Worm (Caenorhabditis elegans) whole organism, late embryonic: ENCODE measurements around the gene gcy-21.

Experiments used
- C08G9.2 ChIP-seq: sonication (generic microtip); optimal IDR thresholded peaks from 2 replicates; lab custom pipeline; 2016; ENCODE audit warnings: mild to moderate bottlenecking, missing genetic modification characterization, moderate library complexity, missing compliant biosample characterization
- C38D4.7 ChIP-seq: fragments of 200-800 bp; sonication (Bioruptor generic); optimal IDR thresholded peaks from 2 replicates; lab custom pipeline; 2018; ENCODE audit warnings: mild to moderate bottlenecking, missing genetic modification characterization, moderate library complexity, missing compliant biosample characterization
- K02D7.2 ChIP-seq: sonication (generic microtip); optimal IDR thresholded peaks from 2 replicates; lab custom pipeline; 2017; ENCODE audit warnings: mild to moderate bottlenecking, missing genetic modification characterization, missing compliant biosample characterization
- ahr-1 ChIP-seq: sonication (generic microtip); optimal IDR thresholded peaks from 2 replicates; lab custom pipeline; 2016; ENCODE audit warnings: missing genetic modification characterization, missing compliant biosample characterization
- ceh-14 ChIP-seq: sonication (generic microtip); optimal IDR thresholded peaks from 2 replicates; lab custom pipeline; 2016; ENCODE audit warnings: missing genotype, missing genetic modification characterization, missing compliant biosample characterization
- ceh-19 ChIP-seq: fragments of 200-800 bp; sonication (Bioruptor generic); optimal IDR thresholded peaks from 2 replicates; lab custom pipeline; 2018; ENCODE audit warnings: mild to moderate bottlenecking, missing genetic modification characterization, missing compliant biosample characterization
- ceh-24 ChIP-seq: sonication (generic microtip); optimal IDR thresholded peaks from 2 replicates; lab custom pipeline; 2016; ENCODE audit warnings: mild to moderate bottlenecking, missing genetic modification characterization, missing compliant biosample characterization
- ceh-48 ChIP-seq: sonication (generic microtip); optimal IDR thresholded peaks from 2 replicates; lab custom pipeline; 2016; ENCODE audit warnings: missing genetic modification characterization, inconsistent platforms, missing compliant biosample characterization
- ceh-9 ChIP-seq: sonication (generic microtip); optimal IDR thresholded peaks from 2 replicates; lab custom pipeline; 2016; ENCODE audit warnings: mild to moderate bottlenecking, missing genetic modification characterization, inconsistent platforms, missing compliant biosample characterization
- dmd-4 ChIP-seq: sonication (generic microtip); optimal IDR thresholded peaks from 2 replicates; lab custom pipeline; 2016; ENCODE audit warnings: borderline replicate concordance, missing genetic modification characterization, missing compliant biosample characterization
- dve-1 ChIP-seq: sonication (generic microtip); optimal IDR thresholded peaks from 2 replicates; lab custom pipeline; 2017; ENCODE audit warnings: antibody characterized with exemption, mild to moderate bottlenecking, missing genetic modification characterization, missing compliant biosample characterization
- elt-4 ChIP-seq: sonication (generic microtip); optimal IDR thresholded peaks from 2 replicates; lab custom pipeline; 2016; ENCODE audit warnings: missing genetic modification characterization, missing compliant biosample characterization
- eyg-1 ChIP-seq: sonication (generic microtip); optimal IDR thresholded peaks from 2 replicates; lab custom pipeline; 2016; ENCODE audit warnings: missing genotype, missing genetic modification characterization, missing compliant biosample characterization
- fax-1 ChIP-seq: sonication (generic microtip); optimal IDR thresholded peaks from 2 replicates; lab custom pipeline; 2016; ENCODE audit warnings: missing genotype, missing genetic modification characterization, missing compliant biosample characterization
- hlh-6 ChIP-seq: sonication (generic microtip); optimal IDR thresholded peaks from 2 replicates; lab custom pipeline; 2016; ENCODE audit warnings: missing genotype, missing genetic modification characterization, missing compliant biosample characterization
- hlh-8 ChIP-seq: sonication (generic microtip); optimal IDR thresholded peaks from 2 replicates; lab custom pipeline; 2016; ENCODE audit warnings: missing genotype, missing genetic modification characterization, missing compliant biosample characterization
- lim-6 ChIP-seq: sonication (generic microtip); optimal IDR thresholded peaks from 2 replicates; lab custom pipeline; 2016; ENCODE audit warnings: missing genetic modification characterization, missing compliant biosample characterization
- lin-11 ChIP-seq: fragments of 200-800 bp; sonication (Bioruptor generic); optimal IDR thresholded peaks from 2 replicates; lab custom pipeline; 2018; ENCODE audit warnings: mild to moderate bottlenecking, missing genetic modification characterization, missing compliant biosample characterization
- mec-3 ChIP-seq: sonication (generic microtip); optimal IDR thresholded peaks from 2 replicates; lab custom pipeline; 2016; ENCODE audit warnings: borderline replicate concordance, missing genetic modification characterization, missing compliant biosample characterization
- nhr-232 ChIP-seq: sonication (generic microtip); optimal IDR thresholded peaks from 2 replicates; lab custom pipeline; 2016; ENCODE audit warnings: missing genetic modification characterization, missing compliant biosample characterization
- npax-4 ChIP-seq: sonication (generic microtip); optimal IDR thresholded peaks from 2 replicates; lab custom pipeline; 2016; ENCODE audit warnings: missing genetic modification characterization, missing compliant biosample characterization
- odd-2 ChIP-seq: sonication (generic microtip); optimal IDR thresholded peaks from 2 replicates; lab custom pipeline; 2017; ENCODE audit warnings: antibody characterized with exemption, mild to moderate bottlenecking, missing genetic modification characterization, missing compliant biosample characterization
- pha-2 ChIP-seq: sonication (generic microtip); optimal IDR thresholded peaks from 2 replicates; lab custom pipeline; 2017; ENCODE audit warnings: mild to moderate bottlenecking, missing genetic modification characterization, missing compliant biosample characterization
- pros-1 ChIP-seq: fragments of 150-350 bp; optimal IDR thresholded peaks from 2 replicates; lab custom pipeline; 2014; ENCODE audit warnings: missing biosample characterization, missing genetic modification reagents, missing genetic modification characterization
- rnt-1 ChIP-seq: sonication (generic microtip); optimal IDR thresholded peaks from 2 replicates; lab custom pipeline; 2016; ENCODE audit warnings: missing genetic modification characterization, missing compliant biosample characterization
- sdc-2 ChIP-seq: sonication (generic microtip); optimal IDR thresholded peaks from 2 replicates; lab custom pipeline; 2016; ENCODE audit warnings: missing genotype, missing genetic modification characterization, missing compliant biosample characterization
- sox-2 ChIP-seq: fragments of 200-800 bp; sonication (Bioruptor generic); IDR thresholded peaks from 2 replicates; pipeline ENCODE4 v1.3.6; 2022; ENCODE audit warnings: missing genetic modification reagents, missing genetic modification characterization, missing compliant biosample characterization
- sox-4 ChIP-seq: sonication (generic microtip); optimal IDR thresholded peaks from 2 replicates; lab custom pipeline; 2017; ENCODE audit warnings: mild to moderate bottlenecking, missing genetic modification characterization, inconsistent platforms, missing compliant biosample characterization
- syd-9 ChIP-seq: sonication (generic microtip); optimal IDR thresholded peaks from 2 replicates; lab custom pipeline; 2016; ENCODE audit warnings: mild to moderate bottlenecking, missing genetic modification characterization, moderate library complexity, missing compliant biosample characterization
- tbx-2 ChIP-seq: sonication (generic microtip); optimal IDR thresholded peaks from 2 replicates; lab custom pipeline; 2016; ENCODE audit warnings: missing genetic modification characterization, missing compliant biosample characterization
- ztf-16 ChIP-seq: sonication (generic microtip); optimal IDR thresholded peaks from 2 replicates; lab custom pipeline; 2017; ENCODE audit warnings: missing genetic modification characterization, missing compliant biosample characterization

The gcy-21 gene

ce11 chrII:2631169-2631568 lies 28.3 kb upstream of the gcy-21 start, which contains the start of gene D2062.1:
TSS of gene D2062.1 (plus strand) at chrII:2631469.
- TF ChIP-seq lim-6 = no peak
- no peak for TF ChIP-seq rnt-1 (tag; lab: Kevin White, UChicago)
- no peak for TF ChIP-seq sox-2 (GFP tag; lab: Robert Waterston, UW)
- no peak for TF ChIP-seq mec-3
- no peak for TF ChIP-seq ceh-24 (tag; lab: Kevin White, UChicago)
- no peak for TF ChIP-seq syd-9
- TF ChIP-seq pha-2 (tag; lab: Kevin White, UChicago) = no peak
- TF ChIP-seq ceh-14 = no peak
- no peak for TF ChIP-seq K02D7.2 (tag; lab: Kevin White, UChicago)
- no peak for TF ChIP-seq eyg-1 (tag; lab: Kevin White, UChicago)
- no peak for TF ChIP-seq sdc-2 (tag; lab: Kevin White, UChicago)
- TF ChIP-seq odd-2 (tag; lab: Kevin White, UChicago) = no peak
- TF ChIP-seq npax-4 = no peak
- TF ChIP-seq nhr-232 (tag; lab: Kevin White, UChicago) = no peak
- no peak for TF ChIP-seq hlh-6 (tag; lab: Kevin White, UChicago)
- no peak for TF ChIP-seq lin-11 (tag; lab: Kevin White, UChicago)
- TF ChIP-seq dmd-4 (tag; lab: Kevin White, UChicago) = no peak
- TF ChIP-seq fax-1 (tag; lab: Kevin White, UChicago) = no peak
- TF ChIP-seq hlh-8 (tag; lab: Kevin White, UChicago) = no peak
- TF ChIP-seq ztf-16 (tag; lab: Kevin White, UChicago) = no peak

- peak; percentile 89 for TF ChIP-seq dve-1 (tag; lab: Kevin White, UChicago)
Observed at ce11 chrII:2632194-2632593, 27.3 kb upstream of the gcy-21 start.

DNA sequence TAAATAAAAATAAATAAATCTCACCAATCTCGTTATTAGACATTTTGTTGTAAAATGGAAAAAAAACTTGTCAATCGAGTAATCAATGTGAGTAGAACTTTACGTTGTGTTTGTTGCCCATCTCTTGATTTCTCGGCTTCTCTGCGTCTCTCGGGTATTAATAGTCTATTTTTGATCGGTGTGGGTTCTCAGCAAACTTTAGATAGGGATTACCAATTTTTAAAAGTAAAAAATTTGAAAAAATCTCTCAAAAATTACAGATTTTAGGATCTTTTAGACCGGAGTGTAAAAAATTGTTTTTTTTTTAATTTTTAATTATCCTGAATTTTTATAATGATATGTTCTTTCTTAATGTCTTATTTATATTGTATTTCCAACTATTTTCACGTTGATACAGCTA lies 22.1 kb upstream of the gcy-21 start, which contains the start of gene F22E5.21:
Gene F22E5.21, minus strand, starts transcription at position 101 of the 400 bp plus-strand sequence.
- TF ChIP-seq ceh-48 (tag; lab: Kevin White, UChicago) = no peak
- no peak for TF ChIP-seq tbx-2 (tag; lab: Kevin White, UChicago)
- no peak for TF ChIP-seq ceh-19 (GFP tag; lab: Kevin White, UChicago)
- TF ChIP-seq dve-1 (tag; lab: Kevin White, UChicago) = no peak
- TF ChIP-seq ceh-9 (tag; lab: Kevin White, UChicago) = no peak
- no peak for TF ChIP-seq pros-1 (tag; lab: Kevin White, UChicago)
- no peak for TF ChIP-seq lim-6
- TF ChIP-seq hlh-6 (tag; lab: Kevin White, UChicago) = no peak
- TF ChIP-seq elt-4 (tag; lab: Kevin White, UChicago) = no peak
- TF ChIP-seq C38D4.7 (GFP tag; lab: Kevin White, UChicago) = no peak
- TF ChIP-seq C08G9.2 (tag; lab: Kevin White, UChicago) = no peak
- TF ChIP-seq, all 69 proteins: peak for 0

DNA sequence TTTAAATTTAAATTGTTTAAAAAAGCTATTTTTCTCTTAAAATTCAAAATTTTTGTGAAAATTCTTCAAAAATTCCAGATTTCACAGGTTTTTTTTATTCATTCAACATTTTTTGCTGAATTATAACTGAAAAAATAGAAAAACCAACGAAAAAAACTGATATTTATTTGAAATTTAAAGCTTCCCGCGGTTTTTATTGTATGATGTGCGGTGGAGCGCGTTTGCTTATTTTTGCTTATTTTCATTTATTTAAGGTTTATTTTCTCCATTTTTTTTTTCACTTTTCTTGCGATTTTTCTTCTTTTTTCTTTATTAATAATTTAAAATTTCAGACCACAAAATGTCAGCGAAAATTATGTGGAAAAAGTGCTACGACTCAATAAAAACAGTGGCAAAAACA lies 21.4 kb upstream of the gcy-21 start, which contains the start of gene F22E5.9:
Gene F22E5.9, plus strand, starts transcription at position 327 of the 400 bp plus-strand sequence.
- TF ChIP-seq ahr-1 (tag; lab: Kevin White, UChicago) (no peak), sox-4 (tag; lab: Kevin White, UChicago) (no peak)
- TF ChIP-seq, all 69 proteins: peak for 0

DNA sequence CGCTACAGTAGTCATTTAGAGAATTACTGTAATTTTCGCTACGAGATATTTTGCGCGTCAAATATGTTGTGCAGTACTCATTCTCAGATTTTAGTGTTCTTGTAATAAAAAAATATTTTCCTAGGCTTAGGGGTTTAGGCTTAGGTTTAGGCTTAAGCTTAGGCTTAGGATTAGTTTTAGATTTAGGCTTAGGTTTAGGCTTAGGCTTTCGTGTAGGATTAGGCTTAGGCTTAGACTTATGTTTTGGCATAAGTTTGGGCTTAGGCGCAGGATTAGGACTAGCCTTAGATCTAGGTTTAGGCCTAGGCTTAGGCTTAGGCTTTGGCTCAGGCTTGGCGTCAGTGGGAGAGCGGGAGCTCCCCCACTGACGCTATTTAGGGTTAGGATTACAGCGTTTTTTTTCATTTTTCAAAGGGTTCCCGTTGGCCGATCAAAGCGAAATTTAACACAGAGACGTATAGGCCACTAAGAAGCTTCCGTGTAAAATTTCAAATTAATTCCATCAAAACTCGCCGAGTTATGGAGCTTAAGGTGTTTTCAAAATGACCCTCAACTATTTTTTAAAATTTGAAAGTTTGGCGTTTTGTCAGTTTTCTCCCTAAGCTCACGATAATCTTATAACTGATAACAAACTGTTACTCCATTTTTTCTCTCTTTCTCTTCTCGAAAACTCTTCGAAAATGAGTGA lies 19.9 kb upstream of the gcy-21 start, which contains the start of gene F22E5.8:
Gene F22E5.8, plus strand, starts transcription at position 638 of the 688 bp plus-strand sequence.
- peak; percentile 75 for TF ChIP-seq dve-1 (tag; lab: Kevin White, UChicago)
